Worm (Caenorhabditis elegans): Measurements from ENCODE around the gene srz-42.
A peak's percentile ranks its signal among the peaks of the same experiment; 100 is the strongest.

srz-42 gene

ce11 chrIV:14127805-14128610 lies 1.2 kb upstream of the srz-42 start, which contains the start of gene H12I19.115:
Gene H12I19.115 (minus strand): TSS chrIV:14127855.
- TF ChIP-seq Y53F4B.3 (GFP tag; IDR thresholded peaks at IDR 0.05) = no peak
- TF ChIP-seq ztf-6 (GFP tag; IDR thresholded peaks at IDR 0.05) = no peak
- TF ChIP-seq sdz-38 (tag; optimal IDR thresholded peaks at IDR 0.05) = no peak
- TF ChIP-seq cebp-2 (GFP tag; IDR thresholded peaks at IDR 0.05) = no peak
- no peak for TF ChIP-seq F57C9.4 (tag; optimal IDR thresholded peaks at IDR 0.05)
- no peak for TF ChIP-seq mxl-1 (tag; optimal IDR thresholded peaks at IDR 0.05)
- no peak for TF ChIP-seq ccch-3 (GFP tag; optimal IDR thresholded peaks at IDR 0.05)
- no peak for TF ChIP-seq sea-2 (GFP tag; IDR thresholded peaks at IDR 0.05)

- TF ChIP-seq ztf-6 (GFP tag; IDR thresholded peaks at IDR 0.05) (no peak), snpc-4 (GFP tag; optimal IDR thresholded peaks at IDR 0.05) (no peak), snpc-4 (tag; optimal IDR thresholded peaks at IDR 0.05) (peak in 1 of 4 experiments; percentile 10)
These were observed 2.6 kb downstream of the srz-42 start, which contains the start of gene srz-59 for ce11 chrIV:14131770-14132169. Gene srz-59 (plus strand): TSS chrIV:14132070.

- TF ChIP-seq dpff-1 (tag; optimal IDR thresholded peaks at IDR 0.05) = no peak
- TF ChIP-seq sptf-2 (GFP tag; optimal IDR thresholded peaks at IDR 0.05) = no peak
- TF ChIP-seq unc-62 (GFP tag; optimal IDR thresholded peaks at IDR 0.05) = no peak
- TF ChIP-seq die-1 (tag; optimal IDR thresholded peaks at IDR 0.05) = no peak
- TF ChIP-seq madf-3 (GFP tag; IDR thresholded peaks at IDR 0.05) = no peak
- TF ChIP-seq zim-3 (tag; optimal IDR thresholded peaks at IDR 0.05) = no peak
- no peak for TF ChIP-seq lsy-27 (tag; optimal IDR thresholded peaks at IDR 0.05; ENCODE audit: borderline replicate concordance, insufficient read depth)
- TF ChIP-seq ztf-28 (GFP tag; IDR thresholded peaks at IDR 0.05) = no peak
- TF ChIP-seq hlh-26 (GFP tag; conservative IDR thresholded peaks at IDR 0.05) = no peak
- TF ChIP-seq pbrm-1 (GFP tag; IDR thresholded peaks at IDR 0.05) = no peak
These were observed 4.2 kb downstream of the srz-42 start for ce11 chrIV:14133400-14133799.

- TF ChIP-seq gei-17 (GFP tag; optimal IDR thresholded peaks at IDR 0.05) = no peak
- TF ChIP-seq K11D2.4 (GFP tag; IDR thresholded peaks at IDR 0.05) = no peak
- no peak for TF ChIP-seq athp-1 (tag; optimal IDR thresholded peaks at IDR 0.05)
- no peak for TF ChIP-seq F22D6.2 (tag; optimal IDR thresholded peaks at IDR 0.05)
- no peak for TF ChIP-seq pha-4 (tag; optimal IDR thresholded peaks at IDR 0.05)
- no peak for TF ChIP-seq hmg-1.2 (GFP tag; IDR thresholded peaks at IDR 0.05)
- TF ChIP-seq nhr-27 (tag; optimal IDR thresholded peaks at IDR 0.05) = no peak
- TF ChIP-seq egl-44 (GFP tag; IDR thresholded peaks at IDR 0.05) = no peak
- no peak for TF ChIP-seq F33H1.4 (GFP tag; IDR thresholded peaks at IDR 0.05)
- TF ChIP-seq mcd-1 (GFP tag; IDR thresholded peaks at IDR 0.05) = no peak
- no peak for TF ChIP-seq Y53G8AR.9 (GFP tag; conservative IDR thresholded peaks at IDR 0.05)
These were observed 7.9 kb downstream of the srz-42 start, which contains the start of gene srz-31 for ce11 chrIV:14137063-14137462. Gene srz-31 (plus strand): TSS chrIV:14137363.

ce11 chrIV:14143042-14143441 lies 13.9 kb downstream of the srz-42 start:
- TF ChIP-seq somi-1 (GFP tag; optimal IDR thresholded peaks at IDR 0.05) (no peak), ceh-40 (GFP tag; IDR thresholded peaks at IDR 0.05) (no peak), rec-8 (tag; optimal IDR thresholded peaks at IDR 0.05) (no peak), egl-44 (GFP tag; IDR thresholded peaks at IDR 0.05) (no peak), ztf-26 (tag; optimal IDR thresholded peaks at IDR 0.05) (no peak), attf-6 (GFP tag; IDR thresholded peaks at IDR 0.05) (peak; percentile 74; the same call in 1 of the 2 replicates), snpc-4 (GFP tag; optimal IDR thresholded peaks at IDR 0.05) (peak; percentile 2), snpc-4 (tag; optimal IDR thresholded peaks at IDR 0.05) (peak in 3 of 4 experiments; percentile 26 to 29 (median 27)), fkh-3 (tag; optimal IDR thresholded peaks at IDR 0.05) (no peak), madf-10 (tag; optimal IDR thresholded peaks at IDR 0.05) (no peak), T26A5.8 (tag; optimal IDR thresholded peaks at IDR 0.05) (no peak), nfya-2 (GFP tag; IDR thresholded peaks at IDR 0.05) (no peak), tlf-1 (GFP tag; optimal IDR thresholded peaks at IDR 0.05) (no peak), ceh-79 (tag; optimal IDR thresholded peaks at IDR 0.05) (no peak), lin-26 (GFP tag; IDR thresholded peaks at IDR 0.05) (no peak)
